Fruit fly (Drosophila melanogaster) whole organism, prepupa: ENCODE data around the gene Rsod.

Experiments
- CG6808 ChIP-seq: fragments of 200-800 bp; sonication (Bioruptor generic); optimal IDR thresholded peaks from 3 replicates; lab custom pipeline; 2017; ENCODE audit warnings: missing biosample characterization, missing genetic modification characterization, mild to moderate bottlenecking, moderate library complexity, missing genetic modification reagents
- svp ChIP-seq: fragments of 200-800 bp; sonication (Bioruptor generic); peaks from one replicate; lab custom pipeline; 2016; ENCODE audit warnings: missing biosample characterization, missing genetic modification characterization

Rsod gene

dm6 chr3R:30121731-30122130 lies 49.3 kb downstream of the Rsod start:
- TF ChIP-seq CG6808 (GFP tag; lab: Kevin White, UChicago) (no peak), svp (peak; percentile 29)
- TF ChIP-seq, all 60 proteins: peak for 1
